Worm (Caenorhabditis elegans) whole organism, L2 larva: ENCODE results near the gene F28H7.7.

ENCODE experiments used
- ZK546.5 ChIP-seq: sonication (generic microtip); optimal IDR thresholded peaks from 2 replicates; lab custom pipeline; 2017; ENCODE audit warnings: missing biosample characterization, missing genetic modification characterization
- ama-1 ChIP-seq: fragments of 150-350 bp; optimal IDR thresholded peaks from 2 replicates; lab custom pipeline; 2018; ENCODE audit warnings: inconsistent platforms
- ceh-16 ChIP-seq: fragments of 150-350 bp; optimal IDR thresholded peaks from 2 replicates; lab custom pipeline; 2014; ENCODE audit warnings: missing biosample characterization, missing genetic modification characterization
- egl-27 ChIP-seq: sonication (generic microtip); optimal IDR thresholded peaks from 3 replicates; lab custom pipeline; 2017; ENCODE audit warnings: missing biosample characterization, missing genetic modification reagents, missing genetic modification characterization
- fos-1 ChIP-seq: fragments of 150-350 bp; optimal IDR thresholded peaks from 2 replicates; lab custom pipeline; 2014; ENCODE audit warnings: missing biosample characterization, missing genetic modification characterization
- mdl-1 ChIP-seq, 2 experiments: fragments of 150-350 bp in 1 of 2; sonication (generic microtip) in 1 of 2; optimal IDR thresholded peaks; 2 replicates each; lab custom pipeline; 2017; ENCODE audit warnings: missing biosample characterization in 2 of 2, missing genetic modification characterization in 2 of 2
- nhr-11 ChIP-seq: fragments of 150-350 bp; optimal IDR thresholded peaks from 2 replicates; lab custom pipeline; 2014; ENCODE audit warnings: missing biosample characterization, missing genetic modification characterization
- nhr-6 ChIP-seq: fragments of 150-350 bp; optimal IDR thresholded peaks from 2 replicates; lab custom pipeline; 2014; ENCODE audit warnings: missing biosample characterization, missing genetic modification characterization
- nhr-77 ChIP-seq: fragments of 150-350 bp; optimal IDR thresholded peaks from 2 replicates; lab custom pipeline; 2014; ENCODE audit warnings: missing biosample characterization, missing genetic modification characterization
- skn-1 ChIP-seq: sonication (generic microtip); optimal IDR thresholded peaks from 2 replicates; lab custom pipeline; 2017; ENCODE audit warnings: missing biosample characterization, missing genetic modification characterization
- snpc-4 ChIP-seq: fragments of 150-350 bp; optimal IDR thresholded peaks from 2 replicates; lab custom pipeline; 2014; ENCODE audit warnings: missing biosample characterization, missing genetic modification characterization
- zag-1 ChIP-seq: fragments of 150-350 bp; optimal IDR thresholded peaks from 2 replicates; lab custom pipeline; 2014; ENCODE audit warnings: missing biosample characterization, missing genetic modification characterization
- ztf-11 ChIP-seq: sonication (generic microtip); optimal IDR thresholded peaks from 2 replicates; lab custom pipeline; 2017; ENCODE audit warnings: missing biosample characterization, missing genetic modification characterization

DNA sequence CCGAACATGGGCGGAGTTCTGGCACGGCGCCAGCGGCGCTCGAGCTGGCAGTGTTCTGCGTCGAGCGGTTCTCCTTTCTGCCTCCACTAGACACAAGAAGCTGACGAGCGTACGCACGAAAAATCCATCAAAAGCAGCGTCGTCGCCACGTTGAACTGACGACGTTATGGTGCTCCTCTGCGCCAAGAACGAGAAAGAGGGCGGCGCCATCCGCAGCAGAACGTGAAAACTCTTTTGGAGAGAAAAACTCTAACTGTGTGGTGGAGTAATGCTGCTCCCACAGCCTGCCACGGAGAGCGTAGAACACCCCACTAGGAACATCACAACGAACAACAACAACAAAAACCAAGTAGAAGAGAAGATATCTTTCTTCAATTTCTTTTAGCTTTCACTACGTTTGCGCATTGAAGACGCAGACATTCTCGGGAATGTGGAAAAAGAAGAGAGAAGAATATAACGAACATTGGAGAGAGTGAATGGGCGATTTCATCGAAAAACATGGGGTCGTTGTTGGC, 32.0 kb downstream of the F28H7.7 start:
- TF ChIP-seq fos-1 (tag; lab: Kevin White, UChicago) (peak; percentile 23), nhr-77 (tag; lab: Kevin White, UChicago) (no peak), ama-1 (lab: Kevin White, UChicago) (no peak), snpc-4 (tag; lab: Kevin White, UChicago) (no peak), nhr-11 (no peak), ztf-11 (tag; lab: Kevin White, UChicago) (no peak), zag-1 (tag; lab: Kevin White, UChicago) (peak; percentile 56), nhr-6 (no peak), ZK546.5 (tag; lab: Kevin White, UChicago) (no peak), egl-27 (tag; lab: Kevin White, UChicago) (peak; percentile 13), skn-1 (tag; lab: Kevin White, UChicago) (no peak), mdl-1 (tag; optimal IDR thresholded peaks at IDR 0.05; lab: Kevin White, UChicago) (peak in 1 of 2 experiments; percentile 47), ceh-16 (tag; lab: Kevin White, UChicago) (no peak)
